Fruit fly (Drosophila melanogaster) whole organism, embryonic: Measurements from ENCODE around the gene Catsup.

ENCODE experiments used
- Bgb ChIP-seq: fragments of 200-800 bp; sonication (Bioruptor generic); IDR thresholded peaks from 2 replicates; pipeline ENCODE4 v1.3.6; 2022; ENCODE audit warnings: missing biosample characterization, missing genetic modification characterization; ENCODE audit not compliant: partially characterized antibody
- BtbVII ChIP-seq: fragments of 200-800 bp; sonication (Bioruptor generic); optimal IDR thresholded peaks from 3 replicates; lab custom pipeline; 2017; ENCODE audit warnings: missing biosample characterization, mild to moderate bottlenecking, missing genetic modification characterization
- C15 ChIP-seq: fragments of 200-800 bp; sonication (Bioruptor generic); IDR thresholded peaks from 3 replicates; pipeline ENCODE4 v1.3.6; 2022; ENCODE audit warnings: missing biosample characterization, missing genetic modification characterization
- CG1024 ChIP-seq: fragments of 200-800 bp; sonication (Bioruptor generic); IDR thresholded peaks from 2 replicates; pipeline ENCODE4 v1.3.6; 2022; ENCODE audit warnings: missing biosample characterization, missing genetic modification characterization
- CG11398 ChIP-seq: fragments of 200-800 bp; sonication (Bioruptor generic); optimal IDR thresholded peaks from 2 replicates; lab custom pipeline; 2016; ENCODE audit warnings: missing biosample characterization, missing genetic modification characterization
- CG12942 ChIP-seq: fragments of 200-800 bp; sonication (Bioruptor generic); optimal IDR thresholded peaks from 3 replicates; lab custom pipeline; 2016; ENCODE audit warnings: missing biosample characterization, missing genetic modification characterization
- CG14014 ChIP-seq: fragments of 200-800 bp; sonication (Bioruptor generic); IDR thresholded peaks from 2 replicates; pipeline ENCODE4 v1.3.6; 2022; ENCODE audit warnings: missing biosample characterization, missing genetic modification characterization
- CG14667 ChIP-seq: fragments of 200-800 bp; sonication (Bioruptor generic); IDR thresholded peaks from 2 replicates; pipeline ENCODE4 v1.3.6; 2022; ENCODE audit warnings: missing biosample characterization, missing genetic modification characterization
- CG14860 ChIP-seq: fragments of 200-800 bp; sonication (Bioruptor generic); IDR thresholded peaks from 3 replicates; pipeline ENCODE4 v1.3.6; 2022; ENCODE audit warnings: missing biosample characterization, missing genetic modification characterization; ENCODE audit not compliant: partially characterized antibody
- CG15269 ChIP-seq: fragments of 200-800 bp; sonication (Bioruptor generic); optimal IDR thresholded peaks from 2 replicates; lab custom pipeline; 2018; ENCODE audit warnings: missing biosample characterization, mild to moderate bottlenecking, missing genetic modification characterization, moderate library complexity
- CG15514 ChIP-seq: fragments of 200-800 bp; sonication (Bioruptor generic); optimal IDR thresholded peaks from 3 replicates; lab custom pipeline; 2017; ENCODE audit warnings: missing biosample characterization, missing genetic modification characterization, mild to moderate bottlenecking, moderate library complexity, missing genetic modification reagents
- CG17829 ChIP-seq: fragments of 200-800 bp; optimal IDR thresholded peaks from 2 replicates; lab custom pipeline; 2019; ENCODE audit warnings: missing biosample characterization, mild to moderate bottlenecking, missing genetic modification characterization, moderate library complexity
- CG2116 ChIP-seq: fragments of 200-800 bp; sonication (Bioruptor generic); optimal IDR thresholded peaks from 3 replicates; lab custom pipeline; 2018; ENCODE audit warnings: missing biosample characterization, mild to moderate bottlenecking, missing genetic modification characterization
- CG2129 ChIP-seq: fragments of 200-800 bp; sonication (Bioruptor generic); IDR thresholded peaks from 2 replicates; pipeline ENCODE4 v1.3.6; 2022; ENCODE audit warnings: missing biosample characterization, missing genetic modification characterization; ENCODE audit not compliant: partially characterized antibody
- CG2678 ChIP-seq: fragments of 200-800 bp; sonication (Bioruptor generic); optimal IDR thresholded peaks from 3 replicates; lab custom pipeline; 2019; ENCODE audit warnings: missing biosample characterization, mild to moderate bottlenecking, missing genetic modification characterization, moderate library complexity
- CG33557 ChIP-seq: fragments of 200-800 bp; sonication (Bioruptor generic); optimal IDR thresholded peaks from 2 replicates; lab custom pipeline; 2019; ENCODE audit warnings: missing biosample characterization, mild to moderate bottlenecking, missing genetic modification characterization, moderate library complexity
- CG4282 ChIP-seq: fragments of 200-800 bp; sonication (Bioruptor generic); optimal IDR thresholded peaks from 2 replicates; lab custom pipeline; 2016; ENCODE audit warnings: missing biosample characterization, missing genetic modification characterization
- CG4820 ChIP-seq: fragments of 200-800 bp; sonication (Bioruptor generic); optimal IDR thresholded peaks from 3 replicates; lab custom pipeline; 2016; ENCODE audit warnings: missing biosample characterization, missing genetic modification characterization
- CG8478 ChIP-seq: fragments of >200 bp; optimal IDR thresholded peaks from 2 replicates; lab custom pipeline; 2018
- CG9797 ChIP-seq: fragments of 200-800 bp; sonication (Bioruptor generic); optimal IDR thresholded peaks from 3 replicates; lab custom pipeline; 2018; ENCODE audit warnings: missing biosample characterization, mild to moderate bottlenecking, missing genetic modification characterization
- Dip3 ChIP-seq: fragments of 200-800 bp; sonication (Bioruptor generic); optimal IDR thresholded peaks from 3 replicates; lab custom pipeline; 2016; ENCODE audit warnings: missing biosample characterization, missing genetic modification characterization
- Drgx ChIP-seq: fragments of 200-800 bp; sonication (Bioruptor generic); IDR thresholded peaks from 2 replicates; pipeline ENCODE4 v1.3.6; 2022; ENCODE audit warnings: missing biosample characterization, missing genetic modification characterization
- HLH54F ChIP-seq: fragments of 200-800 bp; sonication (Bioruptor generic); optimal IDR thresholded peaks from 3 replicates; lab custom pipeline; 2016; ENCODE audit warnings: missing biosample characterization, missing genetic modification characterization
- Hr51 ChIP-seq, 2 experiments: fragments of 200-800 bp; sonication (Bioruptor generic); optimal IDR thresholded peaks; 2 replicates in 1 of 2; 3 replicates in 1 of 2; lab custom pipeline; 2016 to 2018; ENCODE audit warnings: missing biosample characterization in 2 of 2, missing genetic modification characterization in 2 of 2, mild to moderate bottlenecking in 1 of 2, moderate library complexity in 1 of 2
- Opbp ChIP-seq: fragments of 200-800 bp; sonication (Bioruptor generic); IDR thresholded peaks from 3 replicates; pipeline ENCODE4 v1.3.6; 2022; ENCODE audit warnings: missing biosample characterization, missing genetic modification characterization; ENCODE audit not compliant: partially characterized antibody
- Side ChIP-seq: fragments of 200-800 bp; sonication (Bioruptor generic); optimal IDR thresholded peaks from 2 replicates; lab custom pipeline; 2016; ENCODE audit warnings: missing biosample characterization, missing genetic modification characterization
- Trl ChIP-seq, 3 experiments: fragments of >200 bp in 2 of 3; fragments of 200-800 bp in 1 of 3; sonication (Bioruptor generic) in 1 of 3; optimal IDR thresholded peaks; 2 replicates in 1 of 3; 3 replicates in 2 of 3; lab custom pipeline; 2016 to 2017; ENCODE audit warnings: missing biosample characterization in 1 of 3, missing genetic modification characterization in 1 of 3
- abd-A ChIP-seq: fragments of 200-800 bp; sonication (Bioruptor generic); optimal IDR thresholded peaks from 3 replicates; lab custom pipeline; 2019; ENCODE audit warnings: missing biosample characterization, mild to moderate bottlenecking, missing genetic modification characterization, moderate library complexity
- amos ChIP-seq: fragments of 200-800 bp; sonication (Bioruptor generic); IDR thresholded peaks from 2 replicates; pipeline ENCODE4 v1.3.6; 2022; ENCODE audit warnings: missing biosample characterization, missing genetic modification characterization; ENCODE audit not compliant: partially characterized antibody
- bigmax ChIP-seq: fragments of 200-800 bp; sonication (Bioruptor generic); optimal IDR thresholded peaks from 2 replicates; lab custom pipeline; 2018; ENCODE audit warnings: missing biosample characterization, mild to moderate bottlenecking, missing genetic modification characterization
- croc ChIP-seq: fragments of 200-800 bp; sonication (Bioruptor generic); conservative IDR thresholded peaks from 3 replicates; pipeline ENCODE4 v1.3.6; 2022; ENCODE audit warnings: missing biosample characterization, missing genetic modification characterization
- cwo ChIP-seq: fragments of 200-800 bp; sonication (Bioruptor generic); optimal IDR thresholded peaks from 3 replicates; lab custom pipeline; 2017; ENCODE audit warnings: missing biosample characterization, missing genetic modification characterization, mild to moderate bottlenecking, moderate library complexity, missing genetic modification reagents
- dati ChIP-seq: fragments of 200-800 bp; sonication (Bioruptor generic); IDR thresholded peaks from 2 replicates; pipeline ENCODE4 v1.3.6; 2022; ENCODE audit warnings: missing biosample characterization, missing genetic modification characterization
- emc ChIP-seq: fragments of 200-800 bp; sonication (Bioruptor generic); optimal IDR thresholded peaks from 2 replicates; lab custom pipeline; 2016; ENCODE audit warnings: missing biosample characterization, missing genetic modification characterization
- eyg ChIP-seq: fragments of 200-800 bp; sonication (Bioruptor generic); optimal IDR thresholded peaks from 3 replicates; lab custom pipeline; 2016; ENCODE audit warnings: missing biosample characterization, missing genetic modification characterization
- fd64A ChIP-seq: fragments of 200-800 bp; sonication (Bioruptor generic); optimal IDR thresholded peaks from 3 replicates; lab custom pipeline; 2018; ENCODE audit warnings: missing biosample characterization, mild to moderate bottlenecking, missing genetic modification characterization
- gcm2 ChIP-seq: fragments of 200-800 bp; sonication (Bioruptor generic); optimal IDR thresholded peaks from 2 replicates; lab custom pipeline; 2016; ENCODE audit warnings: missing biosample characterization, missing genetic modification characterization
- grn ChIP-seq: fragments of 200-800 bp; sonication (Bioruptor generic); optimal IDR thresholded peaks from 3 replicates; lab custom pipeline; 2017; ENCODE audit warnings: missing biosample characterization, missing genetic modification characterization
- hb ChIP-seq: fragments of 200-800 bp; sonication (Bioruptor generic); IDR thresholded peaks from 3 replicates; pipeline ENCODE4 v1.3.6; 2022; ENCODE audit warnings: missing biosample characterization, missing genetic modification characterization; ENCODE audit not compliant: partially characterized antibody
- lmd ChIP-seq: fragments of 200-800 bp; sonication (Bioruptor generic); IDR thresholded peaks from 2 replicates; pipeline ENCODE4 v1.3.6; 2022; ENCODE audit warnings: missing biosample characterization, missing genetic modification characterization
- lov ChIP-seq, 2 experiments: fragments of 200-800 bp in 1 of 2; fragments of >200 bp in 1 of 2; sonication (Bioruptor generic) in 1 of 2; IDR thresholded peaks in 1 of 2; optimal IDR thresholded peaks in 1 of 2; 2 replicates in 1 of 2; 3 replicates in 1 of 2; pipeline versions ENCODE4 v1.3.6 to Lab custom; 2017 to 2022; ENCODE audit warnings: missing biosample characterization in 1 of 2, missing genetic modification characterization in 1 of 2
- mld ChIP-seq: fragments of 200-800 bp; sonication (Bioruptor generic); IDR thresholded peaks from 3 replicates; pipeline ENCODE4 v1.3.6; 2022; ENCODE audit warnings: missing biosample characterization, missing genetic modification characterization; ENCODE audit not compliant: partially characterized antibody
- psq ChIP-seq: fragments of 200-800 bp; sonication (Bioruptor generic); optimal IDR thresholded peaks from 2 replicates; lab custom pipeline; 2017; ENCODE audit warnings: missing biosample characterization, missing genetic modification characterization
- row ChIP-seq: fragments of 200-800 bp; sonication (Bioruptor generic); IDR thresholded peaks from 3 replicates; pipeline ENCODE4 v1.3.6; 2022; ENCODE audit warnings: missing biosample characterization, missing genetic modification characterization
- sens-2 ChIP-seq: fragments of 200-800 bp; sonication (Bioruptor generic); IDR thresholded peaks from 2 replicates; pipeline ENCODE4 v1.3.6; 2022; ENCODE audit warnings: missing biosample characterization, missing genetic modification characterization
- sug ChIP-seq: fragments of 200-800 bp; optimal IDR thresholded peaks from 2 replicates; lab custom pipeline; 2019; ENCODE audit warnings: missing biosample characterization, mild to moderate bottlenecking, missing genetic modification characterization, moderate library complexity
- toy ChIP-seq: fragments of 200-800 bp; sonication (Bioruptor generic); IDR thresholded peaks from 2 replicates; pipeline ENCODE4 v1.3.6; 2022; ENCODE audit warnings: missing biosample characterization, missing genetic modification characterization
- twi ChIP-seq: fragments of 200-800 bp; optimal IDR thresholded peaks from 2 replicates; lab custom pipeline; 2019; ENCODE audit warnings: missing biosample characterization, mild to moderate bottlenecking, missing genetic modification characterization, moderate library complexity
- wdn ChIP-seq: fragments of 200-800 bp; sonication (Bioruptor generic); IDR thresholded peaks from 2 replicates; pipeline ENCODE4 v1.3.6; 2022; ENCODE audit warnings: missing biosample characterization, missing genetic modification characterization

The Catsup gene

dm6 chr2L:19009130-19009529 lies 32.5 kb upstream of the Catsup start, which contains the start of gene RpL30 (continued):
- TF ChIP-seq Bgb (GFP tag; lab: Robert Waterston, UW) = peak; percentile 76
- TF ChIP-seq CG14860 (GFP tag; lab: Robert Waterston, UW) = no peak
- peak; percentile 77 for TF ChIP-seq twi
- TF ChIP-seq hb (GFP tag; lab: Robert Waterston, UW) = no peak
- TF ChIP-seq CG2129 (GFP tag; lab: Robert Waterston, UW) = no peak
- peak; percentile 90 for TF ChIP-seq CG17829 (tag; lab: Kevin White, UChicago)
- peak; percentile 79 for TF ChIP-seq CG15269 (tag; lab: Kevin White, UChicago)
- peak; percentile 93 for TF ChIP-seq fd64A
- TF ChIP-seq CG2116 (GFP tag; lab: Kevin White, UChicago) = peak; percentile 90
- peak; percentile 90 for TF ChIP-seq grn
- TF ChIP-seq BtbVII = peak; percentile 95
- TF ChIP-seq CG1024 (GFP tag; lab: Robert Waterston, UW) = peak; percentile 71
- TF ChIP-seq Drgx (GFP tag; lab: Robert Waterston, UW) = peak; percentile 60
- TF ChIP-seq CG14014 (GFP tag; lab: Robert Waterston, UW) = peak; percentile 90
- TF ChIP-seq CG14667 (GFP tag; lab: Robert Waterston, UW) = peak; percentile 54
- TF ChIP-seq CG15514 (GFP tag; lab: Kevin White, UChicago) = peak; percentile 96
- TF ChIP-seq bigmax (GFP tag; lab: Kevin White, UChicago) = peak; percentile 89
- peak in 1 of 2 experiments; percentile 12 for TF ChIP-seq Trl (optimal IDR thresholded peaks at IDR 0.05; lab: Kevin White, UChicago)
- TF ChIP-seq Trl (GFP tag; optimal IDR thresholded peaks at IDR 0.05; lab: Kevin White, UChicago) = peak; percentile 94
- peak; percentile 79 for TF ChIP-seq psq
- TF ChIP-seq lmd (GFP tag; lab: Robert Waterston, UW) = peak; percentile 72
- peak; percentile 90 for TF ChIP-seq sens-2 (GFP tag; lab: Robert Waterston, UW)
- peak; percentile 85; the same call in 2 of the 3 replicates for TF ChIP-seq C15
- peak; percentile 87 for TF ChIP-seq CG4282 (GFP tag; lab: Kevin White, UChicago)
- TF ChIP-seq CG9797 (GFP tag; lab: Kevin White, UChicago) = peak; percentile 100
- TF ChIP-seq Hr51 (GFP tag; optimal IDR thresholded peaks at IDR 0.05; lab: Kevin White, UChicago) = peak; percentile 79 to 84
- TF ChIP-seq Side (GFP tag; lab: Kevin White, UChicago) = peak; percentile 93
- TF ChIP-seq amos = peak; percentile 69
- peak; percentile 67 for TF ChIP-seq CG33557 (GFP tag; lab: Kevin White, UChicago)
- TF ChIP-seq eyg (GFP tag; lab: Kevin White, UChicago) = peak; percentile 86
- TF ChIP-seq Dip3 (GFP tag; lab: Kevin White, UChicago) = peak; percentile 78
- TF ChIP-seq CG2678 (tag; lab: Kevin White, UChicago) = peak; percentile 82
- peak; percentile 85 for TF ChIP-seq wdn (GFP tag; lab: Robert Waterston, UW)
- TF ChIP-seq croc (GFP tag; lab: Robert Waterston, UW) = peak; percentile 66; the same call in 2 of the 3 replicates
- peak; percentile 89 for TF ChIP-seq sug
- TF ChIP-seq CG11398 (GFP tag; lab: Kevin White, UChicago) = peak; percentile 94
- no peak for TF ChIP-seq mld
- peak; percentile 78 for TF ChIP-seq Opbp
- peak; percentile 88 for TF ChIP-seq HLH54F (GFP tag; lab: Kevin White, UChicago)
- peak; percentile 65 for TF ChIP-seq dati
- peak; percentile 65 for TF ChIP-seq CG8478 (lab: Kevin White, UChicago)
- peak; percentile 84 for TF ChIP-seq CG12942 (GFP tag; lab: Kevin White, UChicago)
- no peak for TF ChIP-seq lov (optimal IDR thresholded peaks at IDR 0.05; lab: Kevin White, UChicago)
- peak; percentile 95 for TF ChIP-seq lov (GFP tag; IDR thresholded peaks at IDR 0.05; lab: Robert Waterston, UW)
- TF ChIP-seq abd-A (tag; lab: Kevin White, UChicago) = peak; percentile 93
- TF ChIP-seq gcm2 (GFP tag; lab: Kevin White, UChicago) = peak; percentile 87
- peak; percentile 63; the same call in 1 of the 2 replicates for TF ChIP-seq toy
- TF ChIP-seq cwo (GFP tag; lab: Kevin White, UChicago) = peak; percentile 79
- TF ChIP-seq CG4820 (GFP tag; lab: Kevin White, UChicago) = peak; percentile 74
- peak; percentile 60 for TF ChIP-seq row
- TF ChIP-seq emc (GFP tag; lab: Kevin White, UChicago) = peak; percentile 91
